Fruit fly (Drosophila melanogaster) whole organism, embryonic: ENCODE measurements around the gene Kdm2.

Source experiments
- CG10431 ChIP-seq: fragments of 200-800 bp; sonication (Bioruptor generic); optimal IDR thresholded peaks from 3 replicates; lab custom pipeline; 2018; ENCODE audit warnings: missing biosample characterization, mild to moderate bottlenecking, missing genetic modification characterization
- CG10654 ChIP-seq: fragments of 200-800 bp; sonication (Bioruptor generic); optimal IDR thresholded peaks from 2 replicates; lab custom pipeline; 2016; ENCODE audit warnings: missing biosample characterization, missing genetic modification characterization
- CG11093 ChIP-seq: fragments of 200-800 bp; sonication (Bioruptor generic); IDR thresholded peaks from 3 replicates; pipeline ENCODE4 v1.3.6; 2022; ENCODE audit warnings: missing biosample characterization, missing genetic modification characterization
- CG11247 ChIP-seq: fragments of 200-800 bp; sonication (Bioruptor generic); IDR thresholded peaks from 2 replicates; pipeline ENCODE4 v1.3.6; 2022; ENCODE audit warnings: missing biosample characterization, missing genetic modification characterization
- CG12219 ChIP-seq: fragments of 200-800 bp; sonication (Bioruptor generic); optimal IDR thresholded peaks from 3 replicates; lab custom pipeline; 2018; ENCODE audit warnings: missing biosample characterization, mild to moderate bottlenecking, missing genetic modification characterization
- CG12769 ChIP-seq: fragments of 200-800 bp; sonication (Bioruptor generic); optimal IDR thresholded peaks from 2 replicates; lab custom pipeline; 2019; ENCODE audit warnings: missing biosample characterization, mild to moderate bottlenecking, missing genetic modification characterization, moderate library complexity
- CG14014 ChIP-seq: fragments of 200-800 bp; sonication (Bioruptor generic); IDR thresholded peaks from 2 replicates; pipeline ENCODE4 v1.3.6; 2022; ENCODE audit warnings: missing biosample characterization, missing genetic modification characterization
- CG15269 ChIP-seq: fragments of 200-800 bp; sonication (Bioruptor generic); optimal IDR thresholded peaks from 2 replicates; lab custom pipeline; 2018; ENCODE audit warnings: missing biosample characterization, mild to moderate bottlenecking, missing genetic modification characterization, moderate library complexity
- CG17186 ChIP-seq: fragments of 200-800 bp; sonication (Bioruptor generic); optimal IDR thresholded peaks from 3 replicates; lab custom pipeline; 2017; ENCODE audit warnings: missing biosample characterization, missing genetic modification reagents, missing genetic modification characterization
- CG18262 ChIP-seq: fragments of 200-800 bp; optimal IDR thresholded peaks from 3 replicates; lab custom pipeline; 2019; ENCODE audit warnings: missing biosample characterization, mild to moderate bottlenecking, missing genetic modification characterization, moderate library complexity
- CG3065 ChIP-seq: fragments of 200-800 bp; sonication (Bioruptor generic); optimal IDR thresholded peaks from 2 replicates; lab custom pipeline; 2016; ENCODE audit warnings: missing biosample characterization, missing genetic modification characterization
- CG31224 ChIP-seq: fragments of 200-800 bp; sonication (Bioruptor generic); IDR thresholded peaks from 2 replicates; pipeline ENCODE4 v1.3.6; 2022; ENCODE audit warnings: missing biosample characterization, missing genetic modification characterization
- CG42726 ChIP-seq: fragments of 200-800 bp; sonication (Bioruptor generic); IDR thresholded peaks from 2 replicates; pipeline ENCODE4 v1.3.6; 2022; ENCODE audit warnings: missing biosample characterization, missing genetic modification characterization; ENCODE audit not compliant: partially characterized antibody
- CG6791 ChIP-seq: fragments of 200-800 bp; sonication (Bioruptor generic); IDR thresholded peaks from 3 replicates; pipeline ENCODE4 v1.3.6; 2022; ENCODE audit warnings: missing biosample characterization, missing genetic modification characterization; ENCODE audit not compliant: partially characterized antibody
- CG9437 ChIP-seq: fragments of 200-800 bp; sonication (Bioruptor generic); optimal IDR thresholded peaks from 2 replicates; lab custom pipeline; 2018; ENCODE audit warnings: missing biosample characterization, mild to moderate bottlenecking, missing genetic modification characterization
- Chrac-16 ChIP-seq: fragments of 200-800 bp; sonication (Bioruptor generic); optimal IDR thresholded peaks from 3 replicates; lab custom pipeline; 2016; ENCODE audit warnings: missing biosample characterization, missing genetic modification characterization
- CrebB ChIP-seq: fragments of 200-800 bp; sonication (Bioruptor generic); optimal IDR thresholded peaks from 3 replicates; lab custom pipeline; 2018; ENCODE audit warnings: missing biosample characterization, mild to moderate bottlenecking, missing genetic modification characterization
- Dad ChIP-seq: fragments of 200-800 bp; sonication (Bioruptor generic); optimal IDR thresholded peaks from 3 replicates; lab custom pipeline; 2016; ENCODE audit warnings: missing biosample characterization, missing genetic modification characterization
- Dfd ChIP-seq, 2 experiments: fragments of >200 bp; optimal IDR thresholded peaks; 2 replicates each; lab custom pipeline; 2017; ENCODE audit warnings: missing biosample characterization in 2 of 2, missing genetic modification characterization in 2 of 2
- ERR ChIP-seq: fragments of 200-800 bp; sonication (Bioruptor generic); optimal IDR thresholded peaks from 2 replicates; lab custom pipeline; 2016; ENCODE audit warnings: missing biosample characterization, missing genetic modification characterization
- Eip74EF ChIP-seq, 2 experiments: fragments of 200-800 bp in 1 of 2; fragments of >200 bp in 1 of 2; sonication (Bioruptor generic) in 1 of 2; optimal IDR thresholded peaks; 2 replicates each; lab custom pipeline; 2017 to 2019; ENCODE audit warnings: missing biosample characterization in 2 of 2, missing genetic modification characterization in 2 of 2, mild to moderate bottlenecking in 1 of 2, moderate library complexity in 1 of 2
- H15 ChIP-seq: fragments of 200-800 bp; sonication (Bioruptor generic); IDR thresholded peaks from 3 replicates; pipeline ENCODE4 v1.3.6; 2022; ENCODE audit warnings: missing biosample characterization, missing genetic modification characterization
- HHEX ChIP-seq: fragments of 200-800 bp; sonication (Bioruptor generic); optimal IDR thresholded peaks from 3 replicates; lab custom pipeline; 2017; ENCODE audit warnings: missing biosample characterization, mild to moderate bottlenecking, missing genetic modification characterization, missing genetic modification reagents
- HLH4C ChIP-seq: fragments of 200-800 bp; sonication (Bioruptor generic); IDR thresholded peaks from 3 replicates; pipeline ENCODE4 v1.3.6; 2022; ENCODE audit warnings: missing biosample characterization, missing genetic modification characterization; ENCODE audit not compliant: partially characterized antibody
- HLHmδ ChIP-seq: fragments of 200-800 bp; sonication (Bioruptor generic); optimal IDR thresholded peaks from 2 replicates; lab custom pipeline; 2018; ENCODE audit warnings: missing biosample characterization, mild to moderate bottlenecking, missing genetic modification characterization, moderate library complexity
- Hey ChIP-seq: fragments of 200-800 bp; sonication (Bioruptor generic); optimal IDR thresholded peaks from 3 replicates; lab custom pipeline; 2018; ENCODE audit warnings: missing biosample characterization, mild to moderate bottlenecking, missing genetic modification characterization
- Max ChIP-seq: fragments of 200-800 bp; sonication (Bioruptor generic); optimal IDR thresholded peaks from 2 replicates; lab custom pipeline; 2016; ENCODE audit warnings: missing biosample characterization, mild to moderate bottlenecking, missing genetic modification characterization
- Mrtf ChIP-seq: fragments of 200-800 bp; sonication (Bioruptor generic); IDR thresholded peaks from 3 replicates; pipeline ENCODE4 v1.3.6; 2022; ENCODE audit warnings: missing biosample characterization, missing genetic modification characterization
- Nf-YC ChIP-seq: fragments of 200-800 bp; optimal IDR thresholded peaks from 3 replicates; lab custom pipeline; 2019; ENCODE audit warnings: missing biosample characterization, mild to moderate bottlenecking, missing genetic modification characterization, moderate library complexity
- Poxn ChIP-seq: fragments of 200-800 bp; sonication (Bioruptor generic); IDR thresholded peaks from 2 replicates; pipeline ENCODE4 v1.3.6; 2022; ENCODE audit warnings: missing biosample characterization, missing genetic modification characterization
- Side ChIP-seq: fragments of 200-800 bp; sonication (Bioruptor generic); optimal IDR thresholded peaks from 2 replicates; lab custom pipeline; 2016; ENCODE audit warnings: missing biosample characterization, missing genetic modification characterization
- Sry-δ ChIP-seq: fragments of 200-800 bp; sonication (Bioruptor generic); optimal IDR thresholded peaks from 2 replicates; lab custom pipeline; 2016; ENCODE audit warnings: missing biosample characterization, missing genetic modification characterization
- bab2 ChIP-seq: fragments of 200-800 bp; sonication (Bioruptor generic); optimal IDR thresholded peaks from 2 replicates; lab custom pipeline; 2016; ENCODE audit warnings: missing biosample characterization, missing genetic modification characterization
- bcd ChIP-seq: fragments of 200-800 bp; sonication (Bioruptor generic); optimal IDR thresholded peaks from 2 replicates; lab custom pipeline; 2017; ENCODE audit warnings: missing biosample characterization, mild to moderate bottlenecking, missing genetic modification characterization
- bowl ChIP-seq: fragments of 200-800 bp; sonication (Bioruptor generic); IDR thresholded peaks from 2 replicates; pipeline ENCODE4 v1.3.6; 2022; ENCODE audit warnings: missing biosample characterization, missing genetic modification characterization
- cato ChIP-seq: fragments of 200-800 bp; sonication (Bioruptor generic); optimal IDR thresholded peaks from 2 replicates; lab custom pipeline; 2016; ENCODE audit warnings: missing biosample characterization, missing genetic modification characterization, borderline replicate concordance
- chinmo ChIP-seq: fragments of 200-800 bp; sonication (Bioruptor generic); IDR thresholded peaks from 4 replicates; pipeline ENCODE4 v1.3.6; 2022; ENCODE audit warnings: missing biosample characterization, missing genetic modification characterization; ENCODE audit not compliant: partially characterized antibody
- fd102C ChIP-seq: fragments of 200-800 bp; sonication (Bioruptor generic); optimal IDR thresholded peaks from 2 replicates; lab custom pipeline; 2018; ENCODE audit warnings: missing biosample characterization, mild to moderate bottlenecking, missing genetic modification characterization, moderate library complexity
- gcm ChIP-seq: fragments of 200-800 bp; sonication (Bioruptor generic); optimal IDR thresholded peaks from 2 replicates; lab custom pipeline; 2019; ENCODE audit warnings: missing biosample characterization, mild to moderate bottlenecking, missing genetic modification characterization, moderate library complexity
- insv ChIP-seq, 2 experiments: fragments of 200-800 bp; sonication (Bioruptor generic); optimal IDR thresholded peaks; 3 replicates each; lab custom pipeline; 2016 to 2018; ENCODE audit warnings: missing biosample characterization in 2 of 2, missing genetic modification characterization in 2 of 2
- kni ChIP-seq: fragments of 200-800 bp; sonication (Bioruptor generic); optimal IDR thresholded peaks from 3 replicates; lab custom pipeline; 2017; ENCODE audit warnings: mild to moderate bottlenecking, missing biosample characterization, missing genetic modification reagents, missing genetic modification characterization
- mirr ChIP-seq: fragments of 200-800 bp; sonication (Bioruptor generic); optimal IDR thresholded peaks from 3 replicates; lab custom pipeline; 2018; ENCODE audit warnings: missing biosample characterization, mild to moderate bottlenecking, missing genetic modification characterization
- nom ChIP-seq: fragments of 200-800 bp; sonication (Bioruptor generic); optimal IDR thresholded peaks from 2 replicates; lab custom pipeline; 2017; ENCODE audit warnings: missing biosample characterization, missing genetic modification characterization, mild to moderate bottlenecking, moderate library complexity, missing genetic modification reagents
- pum ChIP-seq: fragments of 200-800 bp; sonication (Bioruptor generic); optimal IDR thresholded peaks from 2 replicates; lab custom pipeline; 2016; ENCODE audit warnings: missing biosample characterization, missing genetic modification characterization
- salm ChIP-seq: fragments of 200-800 bp; sonication (Bioruptor generic); optimal IDR thresholded peaks from 2 replicates; lab custom pipeline; 2018; ENCODE audit warnings: missing biosample characterization, mild to moderate bottlenecking, missing genetic modification characterization
- sc ChIP-seq, 3 experiments: fragments of >200 bp in 2 of 3; fragments of 200-800 bp in 1 of 3; sonication (Bioruptor generic) in 1 of 3; optimal IDR thresholded peaks; 2 replicates in 2 of 3; 3 replicates in 1 of 3; lab custom pipeline; 2017; ENCODE audit warnings: mild to moderate bottlenecking in 1 of 3, missing biosample characterization in 1 of 3, missing genetic modification characterization in 1 of 3, missing genetic modification reagents in 1 of 3
- seq ChIP-seq: fragments of 200-800 bp; sonication (Bioruptor generic); IDR thresholded peaks from 2 replicates; pipeline ENCODE4 v1.3.6; 2022; ENCODE audit warnings: missing biosample characterization, missing genetic modification characterization
- tx ChIP-seq: fragments of 200-800 bp; sonication (Bioruptor generic); optimal IDR thresholded peaks from 2 replicates; lab custom pipeline; 2016; ENCODE audit warnings: missing biosample characterization, missing genetic modification characterization

The Kdm2 gene

dm6 chr3R:9031797-9032418, 20.4 kb upstream of the Kdm2 start (continued):
- TF ChIP-seq bowl (GFP tag; lab: Robert Waterston, UW) (peak; percentile 82), CG3065 (GFP tag; lab: Kevin White, UChicago) (peak; percentile 58), Eip74EF (GFP tag; optimal IDR thresholded peaks at IDR 0.05; lab: Kevin White, UChicago) (peak in 1 of 2 experiments; percentile 68), Mrtf (GFP tag; lab: Robert Waterston, UW) (peak; percentile 86), salm (tag; lab: Kevin White, UChicago) (peak; percentile 85), tx (GFP tag; lab: Kevin White, UChicago) (peak; percentile 76), nom (peak; percentile 97), Max (GFP tag; lab: Kevin White, UChicago) (peak; percentile 77), CG18262 (tag; lab: Kevin White, UChicago) (peak; percentile 84), Sry-δ (peak; percentile 49), seq (GFP tag; lab: Robert Waterston, UW) (peak; percentile 94), Poxn (no peak), CG15269 (tag; lab: Kevin White, UChicago) (peak; percentile 91), Side (GFP tag; lab: Kevin White, UChicago) (peak; percentile 85), chinmo (GFP tag; lab: Robert Waterston, UW) (no peak), CG12219 (GFP tag; lab: Kevin White, UChicago) (peak; percentile 86), gcm (GFP tag; lab: Kevin White, UChicago) (peak; percentile 68), Hey (peak; percentile 7), CG17186 (GFP tag; lab: Kevin White, UChicago) (peak; percentile 73), CG10654 (GFP tag; lab: Kevin White, UChicago) (peak; percentile 81), CG10431 (GFP tag; lab: Kevin White, UChicago) (no peak), CG14014 (peak; percentile 91), CG11247 (GFP tag; lab: Robert Waterston, UW) (peak; percentile 78), Dad (peak; percentile 67), pum (GFP tag; lab: Kevin White, UChicago) (peak; percentile 82), ERR (peak; percentile 75), CG9437 (peak; percentile 69), bab2 (GFP tag; lab: Kevin White, UChicago) (peak; percentile 70), HHEX (peak; percentile 88), HLHmδ (GFP tag; lab: Kevin White, UChicago) (no peak), cato (peak; percentile 58), fd102C (no peak), CG42726 (GFP tag; lab: Robert Waterston, UW) (no peak), CG11093 (GFP tag; lab: Robert Waterston, UW) (peak; percentile 89), CrebB (tag; lab: Kevin White, UChicago) (peak; percentile 74), Nf-YC (tag; lab: Kevin White, UChicago) (peak; percentile 30), Chrac-16 (GFP tag; lab: Kevin White, UChicago) (peak; percentile 82), bcd (GFP tag; lab: Kevin White, UChicago) (peak; percentile 87), CG31224 (GFP tag; lab: Robert Waterston, UW) (peak; percentile 80), sc (optimal IDR thresholded peaks at IDR 0.05; lab: Kevin White, UChicago) (no peak), sc (GFP tag; optimal IDR thresholded peaks at IDR 0.05; lab: Kevin White, UChicago) (peak; percentile 61), CG12769 (tag; lab: Kevin White, UChicago) (peak; percentile 83), CG6791 (no peak), kni (GFP tag; lab: Kevin White, UChicago) (no peak), HLH4C (GFP tag; lab: Robert Waterston, UW) (no peak), insv (GFP tag; optimal IDR thresholded peaks at IDR 0.05; lab: Kevin White, UChicago) (peak in 1 of 2 experiments; percentile 3), Dfd (GFP tag; optimal IDR thresholded peaks at IDR 0.05; lab: Kevin White, UChicago) (no peak), mirr (no peak), H15 (peak; percentile 92)
